Worm (Caenorhabditis elegans) whole organism, L1 larva: Measurements from ENCODE around the gene ZK896.1.

Experiments
- ceh-90 ChIP-seq: sonication (generic microtip); optimal IDR thresholded peaks from 2 replicates; lab custom pipeline; 2016; ENCODE audit warnings: missing genetic modification characterization, missing compliant biosample characterization
- dpl-1 ChIP-seq, 3 experiments: fragments of 150-350 bp in 2 of 3; sonication (generic microtip) in 1 of 3; optimal IDR thresholded peaks; 2 replicates each; lab custom pipeline; 2014 to 2017; ENCODE audit warnings: missing biosample characterization in 3 of 3, missing genetic modification characterization in 3 of 3, missing genetic modification reagents in 3 of 3
- fos-1 ChIP-seq: fragments of 150-350 bp; optimal IDR thresholded peaks from 2 replicates; lab custom pipeline; 2014; ENCODE audit warnings: missing biosample characterization, missing genetic modification characterization
- hlh-4 ChIP-seq: sonication (generic microtip); optimal IDR thresholded peaks from 2 replicates; lab custom pipeline; 2016; ENCODE audit warnings: mild to moderate bottlenecking, missing genetic modification characterization, missing compliant biosample characterization
- jun-1 ChIP-seq: fragments of 150-350 bp; optimal IDR thresholded peaks from 2 replicates; lab custom pipeline; 2014; ENCODE audit warnings: missing biosample characterization, missing genetic modification reagents, missing genetic modification characterization
- mab-9 ChIP-seq: fragments of 200-800 bp; sonication (Bioruptor generic); IDR thresholded peaks from 2 replicates; pipeline ENCODE4 v1.3.6; 2022; ENCODE audit warnings: missing genetic modification reagents, missing genetic modification characterization, missing compliant biosample characterization
- pqm-1 ChIP-seq: sonication (generic microtip); optimal IDR thresholded peaks from 3 replicates; lab custom pipeline; 2017; ENCODE audit warnings: missing biosample characterization, missing genetic modification characterization
- sox-4 ChIP-seq: sonication (generic microtip); optimal IDR thresholded peaks from 2 replicates; lab custom pipeline; 2016; ENCODE audit warnings: missing genetic modification characterization, missing compliant biosample characterization
- tbx-2 ChIP-seq: sonication (generic microtip); optimal IDR thresholded peaks from 2 replicates; lab custom pipeline; 2016; ENCODE audit warnings: missing genetic modification characterization, missing compliant biosample characterization

- TF ChIP-seq hlh-4 (tag; lab: Kevin White, UChicago), result no peak
- no peak for TF ChIP-seq dpl-1 (GFP tag; optimal IDR thresholded peaks at IDR 0.05; lab: Kevin White, UChicago)
- no peak for TF ChIP-seq ceh-90 (tag; lab: Kevin White, UChicago)
- no peak for TF ChIP-seq pqm-1 (tag; lab: Kevin White, UChicago)
- no peak for TF ChIP-seq sox-4
- TF ChIP-seq mab-9 (GFP tag; lab: Robert Waterston, UW), result no peak
- no peak for TF ChIP-seq jun-1 (tag; lab: Kevin White, UChicago)
- TF ChIP-seq tbx-2 (tag; lab: Kevin White, UChicago), result no peak
- TF ChIP-seq fos-1 (tag; lab: Kevin White, UChicago), result no peak
Observed at ce11 chrIV:12825304-12825703, 49.9 kb downstream of the ZK896.1 start, which contains the start of gene M02B1.4.
